Fruit fly (Drosophila melanogaster) whole organism, embryonic: ENCODE results near the gene witty.
A peak's percentile ranks its signal among the peaks of the same experiment; 100 is the strongest.

Experiments
- CG13424 ChIP-seq: fragments of 200-800 bp; sonication (Bioruptor generic); optimal IDR thresholded peaks from 2 replicates; lab custom pipeline; 2019; ENCODE audit warnings: missing biosample characterization, mild to moderate bottlenecking, missing genetic modification characterization, moderate library complexity
- CG17568 ChIP-seq: fragments of 200-800 bp; sonication (Bioruptor generic); optimal IDR thresholded peaks from 2 replicates; lab custom pipeline; 2018; ENCODE audit warnings: missing biosample characterization, mild to moderate bottlenecking, missing genetic modification characterization, moderate library complexity
- CG18011 ChIP-seq: fragments of 200-800 bp; sonication (Bioruptor generic); optimal IDR thresholded peaks from 2 replicates; lab custom pipeline; 2017; ENCODE audit warnings: missing biosample characterization, missing genetic modification characterization, mild to moderate bottlenecking, moderate library complexity, missing genotype
- CG4820 ChIP-seq: fragments of 200-800 bp; sonication (Bioruptor generic); optimal IDR thresholded peaks from 3 replicates; lab custom pipeline; 2016; ENCODE audit warnings: missing biosample characterization, missing genetic modification characterization
- CG7928 ChIP-seq: fragments of 200-800 bp; sonication (Bioruptor generic); optimal IDR thresholded peaks from 2 replicates; lab custom pipeline; 2017; ENCODE audit warnings: missing biosample characterization, mild to moderate bottlenecking, missing genetic modification characterization
- ERR ChIP-seq: fragments of 200-800 bp; sonication (Bioruptor generic); optimal IDR thresholded peaks from 2 replicates; lab custom pipeline; 2016; ENCODE audit warnings: missing biosample characterization, missing genetic modification characterization
- Hr78 ChIP-seq, 2 experiments: fragments of 200-800 bp in 1 of 2; fragments of >200 bp in 1 of 2; sonication (Bioruptor generic) in 1 of 2; optimal IDR thresholded peaks; 2 replicates each; lab custom pipeline; 2017 to 2019; ENCODE audit warnings: missing biosample characterization in 2 of 2, missing genetic modification characterization in 2 of 2, mild to moderate bottlenecking in 1 of 2, moderate library complexity in 1 of 2
- Sry-δ ChIP-seq: fragments of 200-800 bp; sonication (Bioruptor generic); optimal IDR thresholded peaks from 2 replicates; lab custom pipeline; 2016; ENCODE audit warnings: missing biosample characterization, missing genetic modification characterization
- h ChIP-seq: fragments of >200 bp; optimal IDR thresholded peaks from 2 replicates; lab custom pipeline; 2017
- tna ChIP-seq: fragments of 200-800 bp; sonication (Bioruptor generic); IDR thresholded peaks from 2 replicates; pipeline ENCODE4 v1.3.6; 2022; ENCODE audit warnings: missing biosample characterization, missing genetic modification characterization; ENCODE audit not compliant: partially characterized antibody
- trh ChIP-seq: fragments of 200-800 bp; sonication (Bioruptor generic); optimal IDR thresholded peaks from 2 replicates; lab custom pipeline; 2016; ENCODE audit warnings: missing biosample characterization, missing genetic modification characterization

dm6 chr2L:8362273-8362954 is 24.3 kb downstream of the witty start, which contains the start of gene CG7627:
- TF ChIP-seq trh (GFP tag; lab: Kevin White, UChicago): peak; percentile 34
- TF ChIP-seq CG7928 (GFP tag; lab: Kevin White, UChicago): peak; percentile 49
- TF ChIP-seq CG4820 (GFP tag; lab: Kevin White, UChicago): peak; percentile 72
- TF ChIP-seq h: no peak
- TF ChIP-seq ERR (GFP tag; lab: Kevin White, UChicago): peak; percentile 63
- TF ChIP-seq Sry-δ (GFP tag; lab: Kevin White, UChicago): peak; percentile 48
- peak; percentile 26 for TF ChIP-seq CG18011
- no peak for TF ChIP-seq tna
- TF ChIP-seq CG17568 (GFP tag; lab: Kevin White, UChicago): peak; percentile 45
- peak; percentile 78 for TF ChIP-seq CG13424
- peak in 1 of 2 experiments; percentile 15 for TF ChIP-seq Hr78 (GFP tag; optimal IDR thresholded peaks at IDR 0.05; lab: Kevin White, UChicago)
